Worm (Caenorhabditis elegans): Measurements from ENCODE around the gene col-159.

Gene col-159

DNA sequence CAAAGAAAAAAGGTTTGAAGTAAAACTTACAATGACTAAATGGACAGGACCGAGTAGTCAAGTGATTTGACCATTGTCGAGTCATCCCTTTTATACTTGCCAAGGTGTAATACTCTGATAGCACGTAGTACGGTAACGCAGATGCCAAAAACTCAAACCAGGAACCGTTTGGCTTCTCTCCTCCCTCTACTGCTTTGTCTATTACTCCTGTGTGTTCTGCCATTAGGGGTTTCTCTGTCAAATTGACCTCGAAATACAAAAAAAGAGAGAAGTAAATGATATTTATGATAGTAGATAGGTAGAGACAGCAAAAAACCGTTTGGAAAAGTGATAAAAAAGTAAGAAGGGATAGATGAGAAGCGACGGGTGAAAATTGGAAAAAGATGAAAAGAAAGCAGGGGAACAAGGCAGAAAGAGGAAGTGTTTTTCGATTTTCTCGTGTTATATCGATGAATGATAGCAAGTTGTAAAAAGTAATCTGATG, at the start of gene col-159, which contains the start of gene col-160:
TSS of gene col-159 (minus strand) at position 51 of the 484 bp plus-strand sequence.
TSS of gene col-160 (minus strand) at position 63 of the 484 bp plus-strand sequence.
- TF ChIP-seq nhr-25 (tag; optimal IDR thresholded peaks at IDR 0.05) (peak; percentile 72), nhr-21 (tag; optimal IDR thresholded peaks at IDR 0.05) (peak; percentile 44), nhr-6 (tag; optimal IDR thresholded peaks at IDR 0.05) (no peak), sma-9 (GFP tag; optimal IDR thresholded peaks at IDR 0.05) (peak; percentile 26), sma-9 (tag; optimal IDR thresholded peaks at IDR 0.05) (no peak), sma-3 (GFP tag; optimal IDR thresholded peaks at IDR 0.05) (peak; percentile 74), nhr-77 (tag; optimal IDR thresholded peaks at IDR 0.05) (no peak), snpc-4 (tag; optimal IDR thresholded peaks at IDR 0.05) (no peak), nhr-129 (tag; optimal IDR thresholded peaks at IDR 0.05) (peak; percentile 77), skn-1 (tag; optimal IDR thresholded peaks at IDR 0.05) (no peak), blmp-1 (tag; optimal IDR thresholded peaks at IDR 0.05; ENCODE audit: insufficient read depth) (peak; percentile 83), crh-2 (tag; optimal IDR thresholded peaks at IDR 0.05) (peak; percentile 36), ama-1 (optimal IDR thresholded peaks at IDR 0.05) (no peak), egl-27 (tag; optimal IDR thresholded peaks at IDR 0.05) (peak; percentile 69), unc-39 (tag; optimal IDR thresholded peaks at IDR 0.05) (no peak), Y55F3AM.14 (GFP tag; optimal IDR thresholded peaks at IDR 0.05) (peak; percentile 21), lsy-2 (tag; optimal IDR thresholded peaks at IDR 0.05) (peak in 1 of 2 experiments; percentile 4), ztf-4 (tag; optimal IDR thresholded peaks at IDR 0.05) (no peak), ztf-11 (tag; optimal IDR thresholded peaks at IDR 0.05) (no peak)

DNA sequence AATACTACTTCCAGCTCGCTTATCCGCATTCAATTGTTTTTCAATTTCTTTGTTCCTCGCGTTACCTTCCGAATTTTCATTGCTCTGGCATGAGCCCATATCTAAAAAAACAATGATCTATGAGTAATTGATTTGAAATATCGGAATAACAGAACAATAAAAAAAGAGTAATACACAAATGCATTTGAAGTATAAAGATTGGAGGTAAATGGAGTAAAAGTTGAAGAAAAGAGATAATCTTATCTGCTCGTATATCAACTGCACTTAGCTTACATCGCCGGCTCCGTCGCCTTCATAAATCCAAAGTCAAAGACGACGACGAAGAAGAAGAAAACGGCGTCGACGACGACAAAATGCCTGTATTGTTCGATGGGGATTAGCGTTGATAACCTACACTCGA, 47.5 kb upstream of the col-159 start, which contains the start of gene odr-3:
TSS of gene odr-3 (minus strand) at position 101 of the 400 bp plus-strand sequence.
- TF ChIP-seq blmp-1 (tag; optimal IDR thresholded peaks at IDR 0.05; ENCODE audit: insufficient read depth) (no peak), nhr-77 (tag; optimal IDR thresholded peaks at IDR 0.05) (no peak), ceh-82 (tag; optimal IDR thresholded peaks at IDR 0.05) (no peak), mdl-1 (tag; optimal IDR thresholded peaks at IDR 0.05) (no peak), C34F6.9 (tag; optimal IDR thresholded peaks at IDR 0.05) (no peak), ZK546.5 (tag; optimal IDR thresholded peaks at IDR 0.05) (no peak), nhr-237 (tag; optimal IDR thresholded peaks at IDR 0.05) (no peak), unc-55 (GFP tag; optimal IDR thresholded peaks at IDR 0.05) (no peak), nhr-21 (tag; optimal IDR thresholded peaks at IDR 0.05) (no peak), elt-3 (tag; optimal IDR thresholded peaks at IDR 0.05) (no peak), nhr-10 (tag; optimal IDR thresholded peaks at IDR 0.05) (no peak), alr-1 (tag; optimal IDR thresholded peaks at IDR 0.05) (no peak), crh-2 (tag; optimal IDR thresholded peaks at IDR 0.05) (no peak), ama-1 (optimal IDR thresholded peaks at IDR 0.05) (no peak), Y55F3AM.14 (GFP tag; optimal IDR thresholded peaks at IDR 0.05) (no peak), lin-39 (tag; optimal IDR thresholded peaks at IDR 0.05) (no peak), nhr-25 (tag; optimal IDR thresholded peaks at IDR 0.05) (no peak)

ce11 chrV:13243205-13243604, 41.2 kb upstream of the col-159 start:
- no peak for TF ChIP-seq peb-1 (tag; optimal IDR thresholded peaks at IDR 0.05)
- TF ChIP-seq nhr-21 (tag; optimal IDR thresholded peaks at IDR 0.05): peak; percentile 62
- no peak for TF ChIP-seq ZK546.5 (tag; optimal IDR thresholded peaks at IDR 0.05)
- no peak for TF ChIP-seq C34F6.9 (tag; optimal IDR thresholded peaks at IDR 0.05)
- no peak for TF ChIP-seq F13H6.1 (tag; optimal IDR thresholded peaks at IDR 0.05)
- TF ChIP-seq fos-1 (tag; optimal IDR thresholded peaks at IDR 0.05): peak; percentile 17
- no peak for TF ChIP-seq zag-1 (tag; optimal IDR thresholded peaks at IDR 0.05)
- TF ChIP-seq sem-4 (tag; optimal IDR thresholded peaks at IDR 0.05): peak; percentile 40
- TF ChIP-seq ama-1 (optimal IDR thresholded peaks at IDR 0.05): no peak
- TF ChIP-seq lin-13 (GFP tag; optimal IDR thresholded peaks at IDR 0.05): no peak
- peak; percentile 8 for TF ChIP-seq blmp-1 (tag; optimal IDR thresholded peaks at IDR 0.05; ENCODE audit: insufficient read depth)
- no peak for TF ChIP-seq ztf-1 (GFP tag; conservative IDR thresholded peaks at IDR 0.05)
- peak; percentile 99 for TF ChIP-seq sma-9 (GFP tag; optimal IDR thresholded peaks at IDR 0.05)
- TF ChIP-seq sma-9 (tag; optimal IDR thresholded peaks at IDR 0.05): no peak
- no peak for TF ChIP-seq nhr-237 (tag; optimal IDR thresholded peaks at IDR 0.05)
- TF ChIP-seq nhr-11 (tag; optimal IDR thresholded peaks at IDR 0.05): no peak
- TF ChIP-seq nhr-12 (tag; optimal IDR thresholded peaks at IDR 0.05): no peak
- TF ChIP-seq nhr-25 (tag; optimal IDR thresholded peaks at IDR 0.05): no peak
- TF ChIP-seq egl-27 (tag; optimal IDR thresholded peaks at IDR 0.05): peak; percentile 60

Measured in whole organism, L2 larva.